Fruit fly (Drosophila melanogaster): ENCODE measurements around the gene hyx.
A peak's percentile ranks its signal among the peaks of the same experiment; 100 is the strongest.

The hyx gene

DNA sequence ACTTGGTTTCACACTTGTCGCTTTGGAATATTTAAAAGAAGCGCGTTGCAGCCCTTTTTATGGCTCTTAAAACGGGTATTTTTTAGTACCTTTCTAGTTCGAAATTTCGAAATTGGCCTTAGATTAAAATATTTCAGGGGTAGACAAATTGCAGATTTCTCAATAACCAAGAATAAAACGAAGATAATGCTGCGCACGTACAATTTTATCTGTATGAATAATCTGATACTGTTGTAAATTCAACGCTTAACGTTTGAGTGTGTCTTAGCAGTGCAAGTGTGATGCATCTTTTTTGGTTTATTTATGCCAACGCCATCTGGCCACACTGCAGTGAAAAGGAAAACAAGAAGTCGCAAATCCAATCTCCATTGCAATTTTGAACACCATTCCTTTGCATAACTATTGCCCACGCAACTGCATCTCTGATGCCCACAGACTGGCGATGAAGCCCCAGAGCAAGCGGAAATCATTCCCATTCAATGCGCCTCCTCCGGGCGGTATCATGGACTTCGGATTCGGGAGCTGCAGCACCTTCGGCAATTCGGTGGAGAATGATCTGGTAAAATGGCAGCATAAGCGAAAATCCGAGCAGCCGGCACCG is 12.1 kb downstream of the hyx start, which contains the start of gene Nmdmc (continued):
- TF ChIP-seq nom (GFP tag; optimal IDR thresholded peaks at IDR 0.05): peak; percentile 40
- peak; percentile 13 for TF ChIP-seq CG17186 (GFP tag; optimal IDR thresholded peaks at IDR 0.05)
- no peak for TF ChIP-seq btn (GFP tag; optimal IDR thresholded peaks at IDR 0.05)
- no peak for TF ChIP-seq Six4 (GFP tag; optimal IDR thresholded peaks at IDR 0.05)
- TF ChIP-seq Oli (tag; optimal IDR thresholded peaks at IDR 0.05): no peak
- peak; percentile 87 for TF ChIP-seq nerfin-1 (tag; optimal IDR thresholded peaks at IDR 0.05)
- no peak for TF ChIP-seq dm (GFP tag; optimal IDR thresholded peaks at IDR 0.05)
- no peak for TF ChIP-seq CG13894 (tag; optimal IDR thresholded peaks at IDR 0.05)
- TF ChIP-seq da (GFP tag; optimal IDR thresholded peaks at IDR 0.05): no peak
- TF ChIP-seq pan (optimal IDR thresholded peaks at IDR 0.05): no peak
- no peak for TF ChIP-seq pan (GFP tag; optimal IDR thresholded peaks at IDR 0.05 in 1 of 2, IDR thresholded peaks at IDR 0.05 in 1 of 2)
- TF ChIP-seq CG4282 (GFP tag; optimal IDR thresholded peaks at IDR 0.05): no peak
- no peak for TF ChIP-seq NC2α (GFP tag; optimal IDR thresholded peaks at IDR 0.05)
- TF ChIP-seq sd (tag; optimal IDR thresholded peaks at IDR 0.05): peak; percentile 11
- TF ChIP-seq CG32767 (GFP tag; IDR thresholded peaks at IDR 0.05): no peak
- TF ChIP-seq Eip74EF (GFP tag; optimal IDR thresholded peaks at IDR 0.05): no peak
- no peak for TF ChIP-seq CG4820 (GFP tag; optimal IDR thresholded peaks at IDR 0.05)
- TF ChIP-seq CG9817 (tag; optimal IDR thresholded peaks at IDR 0.05): no peak
- TF ChIP-seq sens (GFP tag): no peak
- TF ChIP-seq run (tag; optimal IDR thresholded peaks at IDR 0.05): no peak
- no peak for TF ChIP-seq Lpt (GFP tag; optimal IDR thresholded peaks at IDR 0.05)
- TF ChIP-seq tgo (GFP tag; IDR thresholded peaks at IDR 0.05): no peak
- TF ChIP-seq cwo (GFP tag; optimal IDR thresholded peaks at IDR 0.05): no peak
- no peak for TF ChIP-seq oc (tag; optimal IDR thresholded peaks at IDR 0.05)
- TF ChIP-seq CG18011 (GFP tag; optimal IDR thresholded peaks at IDR 0.05): no peak
- TF ChIP-seq kay (GFP tag; optimal IDR thresholded peaks at IDR 0.05): no peak
- no peak for TF ChIP-seq Hr78 (GFP tag; optimal IDR thresholded peaks at IDR 0.05)
- no peak for TF ChIP-seq ab (GFP tag; optimal IDR thresholded peaks at IDR 0.05)
- TF ChIP-seq CG30431 (GFP tag; optimal IDR thresholded peaks at IDR 0.05): no peak
- no peak for TF ChIP-seq CG13296 (GFP tag; optimal IDR thresholded peaks at IDR 0.05)
- TF ChIP-seq mam (GFP tag; optimal IDR thresholded peaks at IDR 0.05): no peak
- TF ChIP-seq pita (GFP tag; optimal IDR thresholded peaks at IDR 0.05): no peak
- TF ChIP-seq Nf-YC (tag; optimal IDR thresholded peaks at IDR 0.05): peak; percentile 36
- TF ChIP-seq Poxn (GFP tag; IDR thresholded peaks at IDR 0.05): no peak
- no peak for TF ChIP-seq CG7556 (GFP tag; optimal IDR thresholded peaks at IDR 0.05)
- TF ChIP-seq jumu (GFP tag; optimal IDR thresholded peaks at IDR 0.05): no peak
- TF ChIP-seq bsh (GFP tag; optimal IDR thresholded peaks at IDR 0.05): no peak
- no peak for TF ChIP-seq CG12155 (GFP tag; optimal IDR thresholded peaks at IDR 0.05)
- TF ChIP-seq CG3065 (GFP tag; optimal IDR thresholded peaks at IDR 0.05): no peak
- TF ChIP-seq CG8924 (tag; optimal IDR thresholded peaks at IDR 0.05): no peak
- TF ChIP-seq CG2712 (tag; optimal IDR thresholded peaks at IDR 0.05): peak; percentile 25
- TF ChIP-seq Pdp1 (GFP tag; optimal IDR thresholded peaks at IDR 0.05): peak in 1 of 2 experiments; percentile 5
- TF ChIP-seq CG7987 (GFP tag; optimal IDR thresholded peaks at IDR 0.05): no peak
- TF ChIP-seq CG13624 (GFP tag; optimal IDR thresholded peaks at IDR 0.05): no peak
- TF ChIP-seq E2f2 (GFP tag; IDR thresholded peaks at IDR 0.05): no peak
- no peak for TF ChIP-seq ssp (GFP tag; IDR thresholded peaks at IDR 0.05)
- TF ChIP-seq CG3407 (GFP tag; optimal IDR thresholded peaks at IDR 0.05): no peak
- TF ChIP-seq CkIIα-i1 (GFP tag; IDR thresholded peaks at IDR 0.05): no peak
- TF ChIP-seq CG32772 (GFP tag; IDR thresholded peaks at IDR 0.05): no peak
- no peak for TF ChIP-seq CG11504 (tag; optimal IDR thresholded peaks at IDR 0.05)
- TF ChIP-seq sr (GFP tag; IDR thresholded peaks at IDR 0.05): no peak
